Worm (Caenorhabditis elegans) whole organism, young adult: ENCODE data around the gene F08G12.3.

ENCODE experiments used
- B0019.2 ChIP-seq: fragments of 200-800 bp; sonication (Bioruptor generic); conservative IDR thresholded peaks from 2 replicates; pipeline ENCODE4 v1.3.6; 2022; ENCODE audit warnings: missing genetic modification reagents, missing genetic modification characterization, missing compliant biosample characterization
- C06A6.2 ChIP-seq: fragments of 200-800 bp; sonication (Bioruptor generic); conservative IDR thresholded peaks from 2 replicates; pipeline ENCODE4 v1.3.6; 2022; ENCODE audit warnings: missing genetic modification characterization, missing compliant biosample characterization
- F22D6.2 ChIP-seq: sonication (generic microtip); optimal IDR thresholded peaks from 2 replicates; lab custom pipeline; 2016; ENCODE audit warnings: mild to moderate bottlenecking, missing genetic modification characterization, missing compliant biosample characterization
- F37B4.10 ChIP-seq: fragments of 200-800 bp; sonication (Bioruptor generic); IDR thresholded peaks from 2 replicates; pipeline ENCODE4 v1.3.6; 2022; ENCODE audit warnings: missing genetic modification characterization, missing compliant biosample characterization
- F39B2.1 ChIP-seq: fragments of 200-800 bp; sonication (Bioruptor generic); IDR thresholded peaks from 2 replicates; pipeline ENCODE4 v1.3.6; 2022; ENCODE audit warnings: missing genetic modification reagents, missing genetic modification characterization, missing compliant biosample characterization
- F57A8.1 ChIP-seq: fragments of 200-800 bp; sonication (Bioruptor generic); optimal IDR thresholded peaks from 2 replicates; lab custom pipeline; 2018; ENCODE audit warnings: mild to moderate bottlenecking, missing genetic modification characterization, moderate library complexity, missing compliant biosample characterization
- Y79H2A.3 ChIP-seq: fragments of 200-800 bp; sonication (Bioruptor generic); conservative IDR thresholded peaks from 2 replicates; pipeline ENCODE4 v1.3.6; 2022; ENCODE audit warnings: missing genetic modification reagents, missing genetic modification characterization, missing compliant biosample characterization
- ZK185.1 ChIP-seq: sonication (generic microtip); optimal IDR thresholded peaks from 2 replicates; lab custom pipeline; 2016; ENCODE audit warnings: mild to moderate bottlenecking, missing genetic modification characterization, missing compliant biosample characterization; ENCODE audit not compliant: poor library complexity, severe bottlenecking
- akir-1 ChIP-seq: fragments of 200-800 bp; sonication (Bioruptor generic); optimal IDR thresholded peaks from 2 replicates; lab custom pipeline; 2018; ENCODE audit warnings: mild to moderate bottlenecking, missing genetic modification characterization, moderate library complexity, missing compliant biosample characterization
- aptf-2 ChIP-seq: fragments of 200-800 bp; sonication (Bioruptor generic); conservative IDR thresholded peaks from 2 replicates; pipeline ENCODE4 v1.3.6; 2022; ENCODE audit warnings: missing genetic modification reagents, missing genetic modification characterization, missing compliant biosample characterization
- aptf-3 ChIP-seq: fragments of 200-800 bp; sonication (Bioruptor generic); IDR thresholded peaks from 2 replicates; pipeline ENCODE4 v1.3.6; 2022; ENCODE audit warnings: missing genetic modification characterization, missing compliant biosample characterization
- attf-3 ChIP-seq: fragments of 200-800 bp; sonication (Bioruptor generic); conservative IDR thresholded peaks from 2 replicates; pipeline ENCODE4 v1.3.6; 2022; ENCODE audit warnings: missing genetic modification reagents, missing genetic modification characterization, missing compliant biosample characterization
- attf-6 ChIP-seq: fragments of 200-800 bp; sonication (Bioruptor generic); IDR thresholded peaks from 2 replicates; pipeline ENCODE4 v1.3.6; 2022; ENCODE audit warnings: missing genetic modification reagents, missing genetic modification characterization, missing compliant biosample characterization
- bed-2 ChIP-seq: fragments of 200-800 bp; sonication (Bioruptor generic); IDR thresholded peaks from 2 replicates; pipeline ENCODE4 v1.3.6; 2022; ENCODE audit warnings: missing genetic modification reagents, missing genetic modification characterization, missing compliant biosample characterization
- ccch-3 ChIP-seq: fragments of 200-800 bp; sonication (Bioruptor generic); optimal IDR thresholded peaks from 2 replicates; lab custom pipeline; 2018; ENCODE audit warnings: mild to moderate bottlenecking, missing genetic modification characterization, missing compliant biosample characterization
- cebp-1 ChIP-seq, 2 experiments: fragments of 200-800 bp in 1 of 2; sonication (Bioruptor generic) in 1 of 2; sonication (generic microtip) in 1 of 2; IDR thresholded peaks in 1 of 2; optimal IDR thresholded peaks in 1 of 2; 2 replicates each; pipeline versions ENCODE4 v1.3.6 to Lab custom; 2017 to 2022; ENCODE audit warnings: missing compliant biosample characterization in 2 of 2, missing genetic modification characterization in 2 of 2, mild to moderate bottlenecking in 1 of 2, missing genetic modification reagents in 1 of 2, moderate library complexity in 1 of 2
- cebp-2 ChIP-seq: fragments of 200-800 bp; sonication (Bioruptor generic); IDR thresholded peaks from 2 replicates; pipeline ENCODE4 v1.3.6; 2022; ENCODE audit warnings: missing genetic modification characterization, missing compliant biosample characterization
- ceh-27 ChIP-seq: fragments of 200-800 bp; sonication (Bioruptor generic); optimal IDR thresholded peaks from 2 replicates; lab custom pipeline; 2018; ENCODE audit warnings: mild to moderate bottlenecking, missing genetic modification characterization, moderate library complexity, missing compliant biosample characterization
- ceh-40 ChIP-seq: fragments of 200-800 bp; sonication (Bioruptor generic); IDR thresholded peaks from 2 replicates; pipeline ENCODE4 v1.3.6; 2022; ENCODE audit warnings: missing genetic modification characterization, missing compliant biosample characterization
- ceh-58 ChIP-seq: fragments of 200-800 bp; sonication (Bioruptor generic); IDR thresholded peaks from 2 replicates; pipeline ENCODE4 v1.3.6; 2022; ENCODE audit warnings: missing genetic modification characterization, missing compliant biosample characterization
- dox-1 ChIP-seq: fragments of 200-800 bp; sonication (Bioruptor generic); IDR thresholded peaks from 2 replicates; pipeline ENCODE4 v1.3.6; 2022; ENCODE audit warnings: missing genetic modification reagents, missing genetic modification characterization, missing compliant biosample characterization
- dpl-1 ChIP-seq: fragments of 150-350 bp; optimal IDR thresholded peaks from 2 replicates; lab custom pipeline; 2014; ENCODE audit warnings: missing biosample characterization, missing genetic modification reagents, missing genetic modification characterization
- egl-18 ChIP-seq: fragments of 200-800 bp; sonication (Bioruptor generic); IDR thresholded peaks from 2 replicates; pipeline ENCODE4 v1.3.6; 2022; ENCODE audit warnings: missing genetic modification reagents, missing genetic modification characterization, missing compliant biosample characterization
- egrh-3 ChIP-seq: fragments of 200-800 bp; sonication (Bioruptor generic); IDR thresholded peaks from 2 replicates; pipeline ENCODE4 v1.3.6; 2022; ENCODE audit warnings: missing genetic modification reagents, missing genetic modification characterization, missing compliant biosample characterization
- fkh-3 ChIP-seq: sonication (generic microtip); optimal IDR thresholded peaks from 2 replicates; lab custom pipeline; 2016; ENCODE audit warnings: mild to moderate bottlenecking, missing genetic modification characterization, missing compliant biosample characterization
- gei-17 ChIP-seq: fragments of 200-800 bp; sonication (Bioruptor generic); optimal IDR thresholded peaks from 2 replicates; lab custom pipeline; 2018; ENCODE audit warnings: mild to moderate bottlenecking, missing genetic modification characterization, missing compliant biosample characterization
- hlh-26 ChIP-seq: fragments of 200-800 bp; sonication (Bioruptor generic); conservative IDR thresholded peaks from 2 replicates; pipeline ENCODE4 v1.3.6; 2022; ENCODE audit warnings: missing genetic modification reagents, missing genetic modification characterization, missing compliant biosample characterization
- hrde-1 ChIP-seq: sonication (generic microtip); optimal IDR thresholded peaks from 2 replicates; lab custom pipeline; 2016; ENCODE audit warnings: missing genetic modification characterization, mild to moderate bottlenecking, missing compliant biosample characterization, moderate library complexity, missing genotype, missing genetic modification reagents, borderline replicate concordance
- let-607 ChIP-seq, 2 experiments: fragments of 200-800 bp in 1 of 2; sonication (Bioruptor generic) in 1 of 2; sonication (generic microtip) in 1 of 2; optimal IDR thresholded peaks; 2 replicates each; lab custom pipeline; 2016 to 2018; ENCODE audit warnings: mild to moderate bottlenecking in 2 of 2, missing compliant biosample characterization in 2 of 2, missing genetic modification characterization in 2 of 2, moderate library complexity in 2 of 2, missing genotype in 1 of 2
- lsy-27 ChIP-seq: sonication (generic microtip); optimal IDR thresholded peaks from 2 replicates; lab custom pipeline; 2017; ENCODE audit warnings: missing genetic modification characterization, mild to moderate bottlenecking, missing compliant biosample characterization, antibody characterized with exemption, missing genotype, borderline replicate concordance; ENCODE audit not compliant: insufficient read depth
- madf-10 ChIP-seq: sonication (generic microtip); optimal IDR thresholded peaks from 2 replicates; lab custom pipeline; 2016; ENCODE audit warnings: mild to moderate bottlenecking, missing genetic modification characterization, missing compliant biosample characterization
- madf-3 ChIP-seq: fragments of 200-800 bp; sonication (Bioruptor generic); IDR thresholded peaks from 2 replicates; pipeline ENCODE4 v1.3.6; 2022; ENCODE audit warnings: missing genetic modification reagents, missing genetic modification characterization, missing compliant biosample characterization
- madf-6 ChIP-seq: fragments of 200-800 bp; sonication (Bioruptor generic); IDR thresholded peaks from 2 replicates; pipeline ENCODE4 v1.3.6; 2022; ENCODE audit warnings: missing genetic modification reagents, missing genetic modification characterization, missing compliant biosample characterization
- mel-28 ChIP-seq: sonication (generic microtip); optimal IDR thresholded peaks from 2 replicates; lab custom pipeline; 2016; ENCODE audit warnings: borderline replicate concordance, mild to moderate bottlenecking, missing genetic modification characterization, missing compliant biosample characterization
- mes-4 ChIP-seq: sonication (generic microtip); optimal IDR thresholded peaks from 2 replicates; lab custom pipeline; 2016; ENCODE audit warnings: missing genotype, missing genetic modification characterization, missing compliant biosample characterization
- nfya-1 ChIP-seq: sonication (generic microtip); optimal IDR thresholded peaks from 2 replicates; lab custom pipeline; 2017; ENCODE audit warnings: antibody characterized with exemption, missing compliant biosample characterization, missing genetic modification characterization, borderline replicate concordance; ENCODE audit not compliant: insufficient read depth
- nfya-2 ChIP-seq: fragments of 200-800 bp; sonication (Bioruptor generic); IDR thresholded peaks from 2 replicates; pipeline ENCODE4 v1.3.6; 2022; ENCODE audit warnings: missing genetic modification reagents, missing genetic modification characterization, missing compliant biosample characterization
- nhr-27 ChIP-seq: fragments of 200-800 bp; sonication (Bioruptor generic); optimal IDR thresholded peaks from 2 replicates; lab custom pipeline; 2018; ENCODE audit warnings: mild to moderate bottlenecking, missing genetic modification characterization, moderate library complexity, missing compliant biosample characterization
- pbrm-1 ChIP-seq: fragments of 200-800 bp; sonication (Bioruptor generic); IDR thresholded peaks from 2 replicates; pipeline ENCODE4 v1.3.6; 2022; ENCODE audit warnings: missing genetic modification reagents, missing genetic modification characterization, missing compliant biosample characterization
- sea-2 ChIP-seq: fragments of 200-800 bp; sonication (Bioruptor generic); IDR thresholded peaks from 2 replicates; pipeline ENCODE4 v1.3.6; 2022; ENCODE audit warnings: missing genetic modification characterization, missing compliant biosample characterization
- snpc-4 ChIP-seq, 5 experiments: fragments of 150-350 bp in 1 of 5; sonication (generic microtip) in 4 of 5; optimal IDR thresholded peaks; 2 replicates each; lab custom pipeline; 2014 to 2018; ENCODE audit warnings: missing genetic modification characterization in 5 of 5, missing biosample characterization in 3 of 5, antibody characterized with exemption in 2 of 5, mild to moderate bottlenecking in 2 of 5, missing compliant biosample characterization in 2 of 5, missing genotype in 2 of 5, moderate library complexity in 2 of 5, missing genetic modification reagents in 1 of 5
- sptf-2 ChIP-seq: fragments of 200-800 bp; sonication (Bioruptor generic); optimal IDR thresholded peaks from 2 replicates; lab custom pipeline; 2018; ENCODE audit warnings: mild to moderate bottlenecking, missing genetic modification characterization, missing compliant biosample characterization
- tbx-9 ChIP-seq: sonication (generic microtip); optimal IDR thresholded peaks from 2 replicates; lab custom pipeline; 2016; ENCODE audit warnings: borderline replicate concordance, missing genetic modification characterization, inconsistent platforms, missing compliant biosample characterization
- xnd-1 ChIP-seq: sonication (generic microtip); optimal IDR thresholded peaks from 2 replicates; lab custom pipeline; 2016; ENCODE audit warnings: missing genotype, missing genetic modification reagents, missing genetic modification characterization, missing compliant biosample characterization
- ztf-22 ChIP-seq: fragments of 200-800 bp; sonication (Bioruptor generic); optimal IDR thresholded peaks from 2 replicates; lab custom pipeline; 2018; ENCODE audit warnings: mild to moderate bottlenecking, missing genetic modification characterization, moderate library complexity, missing compliant biosample characterization
- ztf-26 ChIP-seq: sonication (generic microtip); optimal IDR thresholded peaks from 2 replicates; lab custom pipeline; 2017; ENCODE audit warnings: missing genetic modification characterization, missing compliant biosample characterization

F08G12.3 gene

DNA sequence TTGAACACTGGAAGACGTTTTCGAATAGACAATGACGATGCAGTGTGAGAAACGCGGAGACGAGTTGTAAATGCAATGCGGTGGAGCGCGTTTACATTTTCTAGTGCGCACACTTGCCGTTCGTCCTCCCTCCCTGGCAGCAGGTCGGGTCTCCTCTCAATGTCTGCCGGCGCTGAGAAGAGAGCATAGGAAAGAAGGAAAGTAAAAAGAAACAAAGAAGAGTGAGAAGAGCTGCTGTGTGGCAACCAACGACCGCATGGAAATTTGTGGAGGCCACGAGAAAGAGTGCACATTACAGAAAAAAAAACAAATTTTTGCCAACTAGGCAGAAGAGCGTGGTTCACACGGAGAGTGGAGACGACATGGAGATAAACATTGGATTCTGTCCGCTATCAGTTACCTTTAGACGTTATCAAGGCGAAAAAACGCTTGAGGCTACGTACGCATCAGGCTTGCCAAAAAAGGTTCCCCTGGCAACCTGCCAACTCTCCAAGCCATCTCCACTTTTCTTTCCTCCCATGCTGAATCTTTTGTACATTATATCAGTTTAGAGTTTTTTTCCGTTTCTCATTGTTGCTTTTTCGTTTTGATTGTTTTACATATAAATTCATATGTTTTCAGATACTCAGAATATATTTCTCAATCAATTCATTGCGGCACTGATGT lies at the start of gene F08G12.3, which contains the start of gene snrp-40.1 (continued):
- no peak for TF ChIP-seq hrde-1 (tag; lab: Kevin White, UChicago)
- no peak for TF ChIP-seq aptf-3 (GFP tag; lab: Robert Waterston, UW)
- peak; percentile 80 for TF ChIP-seq pbrm-1 (GFP tag; lab: Robert Waterston, UW)
- TF ChIP-seq snpc-4 (GFP tag; optimal IDR thresholded peaks at IDR 0.05; lab: Kevin White, UChicago) = no peak
- peak in 3 of 4 experiments; percentile 62 to 82 (median 69) for TF ChIP-seq snpc-4 (tag; optimal IDR thresholded peaks at IDR 0.05; lab: Kevin White, UChicago)
- TF ChIP-seq fkh-3 = no peak
- no peak for TF ChIP-seq cebp-2 (GFP tag; lab: Robert Waterston, UW)
- no peak for TF ChIP-seq aptf-2 (GFP tag; lab: Robert Waterston, UW)
- TF ChIP-seq nhr-27 = no peak
- no peak for TF ChIP-seq ztf-26 (tag; lab: Kevin White, UChicago)
- TF ChIP-seq madf-3 (GFP tag; lab: Robert Waterston, UW) = no peak
- no peak for TF ChIP-seq sea-2 (GFP tag; lab: Robert Waterston, UW)
- no peak for TF ChIP-seq attf-6 (GFP tag; lab: Robert Waterston, UW)
- TF ChIP-seq egl-18 (GFP tag; lab: Robert Waterston, UW) = 0 out of 2 replicates have a peak, but pooled peaks have one; percentile 8
- TF ChIP-seq ccch-3 (GFP tag; lab: Kevin White, UChicago) = no peak
- peak; percentile 71 to 76 for TF ChIP-seq let-607 (tag; optimal IDR thresholded peaks at IDR 0.05; lab: Kevin White, UChicago)
- no peak for TF ChIP-seq F22D6.2
- TF ChIP-seq tbx-9 (tag; lab: Kevin White, UChicago) = no peak
- no peak for TF ChIP-seq nfya-2 (GFP tag; lab: Robert Waterston, UW)
- TF ChIP-seq hlh-26 (GFP tag; lab: Robert Waterston, UW) = no peak
- TF ChIP-seq madf-10 (tag; lab: Kevin White, UChicago) = peak; percentile 31
- no peak for TF ChIP-seq B0019.2 (GFP tag; lab: Robert Waterston, UW)
- TF ChIP-seq ceh-58 (GFP tag; lab: Robert Waterston, UW) = no peak
- no peak; the same call in 1 of the 2 replicates for TF ChIP-seq egrh-3
- no peak for TF ChIP-seq xnd-1 (tag; lab: Kevin White, UChicago)
- no peak for TF ChIP-seq attf-3 (GFP tag; lab: Robert Waterston, UW)
- no peak for TF ChIP-seq Y79H2A.3
- TF ChIP-seq bed-2 (GFP tag; lab: Robert Waterston, UW) = no peak
- TF ChIP-seq dox-1 (GFP tag; lab: Robert Waterston, UW) = peak; percentile 91
- TF ChIP-seq ZK185.1 (tag; lab: Kevin White, UChicago) = no peak
- peak; percentile 12 for TF ChIP-seq gei-17
- TF ChIP-seq ceh-27 (GFP tag; lab: Kevin White, UChicago) = peak; percentile 74
- TF ChIP-seq mes-4 (tag; lab: Kevin White, UChicago) = no peak
- no peak for TF ChIP-seq C06A6.2 (GFP tag; lab: Robert Waterston, UW)
- no peak for TF ChIP-seq nfya-1 (tag; lab: Kevin White, UChicago)
- TF ChIP-seq mel-28 (tag; lab: Kevin White, UChicago) = no peak
- no peak for TF ChIP-seq sptf-2
- TF ChIP-seq cebp-1 (GFP tag; IDR thresholded peaks at IDR 0.05; lab: Robert Waterston, UW) = no peak
- TF ChIP-seq cebp-1 (tag; optimal IDR thresholded peaks at IDR 0.05; lab: Kevin White, UChicago) = no peak
- TF ChIP-seq F39B2.1 (GFP tag; lab: Robert Waterston, UW) = no peak
- TF ChIP-seq F57A8.1 (GFP tag; lab: Kevin White, UChicago) = no peak
- no peak for TF ChIP-seq ztf-22 (GFP tag; lab: Kevin White, UChicago)
- no peak for TF ChIP-seq dpl-1 (GFP tag; lab: Kevin White, UChicago)
- TF ChIP-seq madf-6 (GFP tag; lab: Robert Waterston, UW) = peak; percentile 26; the same call in 1 of the 2 replicates
- no peak for TF ChIP-seq lsy-27 (tag; lab: Kevin White, UChicago)
- TF ChIP-seq F37B4.10 (GFP tag; lab: Robert Waterston, UW) = no peak
- no peak for TF ChIP-seq ceh-40 (GFP tag; lab: Robert Waterston, UW)
- TF ChIP-seq akir-1 (GFP tag; lab: Kevin White, UChicago) = no peak
